Fruit fly (Drosophila melanogaster): ENCODE data around the gene myd.

myd gene

DNA sequence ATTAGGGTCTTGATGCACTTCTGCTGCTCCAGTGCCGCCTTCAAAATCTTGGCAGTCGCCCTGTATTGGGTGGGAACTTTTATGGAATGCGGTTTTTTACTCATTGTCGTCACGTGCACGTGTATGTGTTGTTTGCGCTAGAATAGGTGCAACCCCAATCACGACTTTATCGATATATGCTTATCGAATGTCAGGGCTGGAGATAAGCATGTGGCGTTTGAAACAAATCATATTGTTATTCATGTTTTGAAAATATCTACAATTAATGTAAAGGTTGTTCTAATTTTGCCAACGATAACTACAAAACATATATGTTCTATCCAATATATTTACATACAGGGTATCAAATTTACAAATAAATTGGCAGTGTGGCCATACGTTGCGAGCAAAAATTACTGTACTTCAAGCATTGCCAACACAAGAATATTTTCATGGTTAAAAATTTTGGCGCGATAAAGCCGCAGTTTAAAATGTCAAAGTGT lies 18.3 kb upstream of the myd start, which contains the start of the genes CG42359 and Nsun5 (continued):
- TF ChIP-seq CG34376 (GFP tag; optimal IDR thresholded peaks at IDR 0.05) (peak; percentile 80), vvl (GFP tag; IDR thresholded peaks at IDR 0.05) (peak; percentile 96), Med (GFP tag) (peak; percentile 99), gro (GFP tag; optimal IDR thresholded peaks at IDR 0.05) (peak; percentile 92), Nf-YC (tag; optimal IDR thresholded peaks at IDR 0.05) (peak; percentile 82), al (GFP tag; IDR thresholded peaks at IDR 0.05) (peak; percentile 87), CG3281 (GFP tag; optimal IDR thresholded peaks at IDR 0.05) (peak; percentile 84), CG7372 (GFP tag; IDR thresholded peaks at IDR 0.05) (peak; percentile 86), CG42726 (GFP tag; IDR thresholded peaks at IDR 0.05; ENCODE audit: partially characterized antibody) (peak; percentile 76), CG6791 (GFP tag; IDR thresholded peaks at IDR 0.05; ENCODE audit: partially characterized antibody) (peak; percentile 86), CHES-1-like (GFP tag; optimal IDR thresholded peaks at IDR 0.05) (peak; percentile 94), CG5245 (GFP tag; optimal IDR thresholded peaks at IDR 0.05) (peak; percentile 79), Hr51 (GFP tag; optimal IDR thresholded peaks at IDR 0.05) (peak; percentile 84 to 87), CG7928 (GFP tag; optimal IDR thresholded peaks at IDR 0.05) (peak; percentile 98), HLHmδ (GFP tag; optimal IDR thresholded peaks at IDR 0.05) (peak; percentile 5), CrebB (tag; optimal IDR thresholded peaks at IDR 0.05) (peak; percentile 88), chn (GFP tag; optimal IDR thresholded peaks at IDR 0.05) (peak; percentile 94), her (GFP tag; optimal IDR thresholded peaks at IDR 0.05) (peak; percentile 89), D19A (tag; optimal IDR thresholded peaks at IDR 0.05) (peak; percentile 81), Pdp1 (GFP tag; optimal IDR thresholded peaks at IDR 0.05) (peak; percentile 91 to 94), Lhr (GFP tag; optimal IDR thresholded peaks at IDR 0.05) (peak; percentile 88), Dp (GFP tag; optimal IDR thresholded peaks at IDR 0.05) (peak; percentile 95), B-H1 (GFP tag; IDR thresholded peaks at IDR 0.05) (peak; percentile 85), Adf1 (GFP tag; IDR thresholded peaks at IDR 0.05) (peak; percentile 33; the same call in 1 of the 2 replicates), exex (tag; optimal IDR thresholded peaks at IDR 0.05) (peak; percentile 73), CG10654 (GFP tag; optimal IDR thresholded peaks at IDR 0.05) (peak; percentile 92), Ets65A (GFP tag) (peak; percentile 99), repo (GFP tag; optimal IDR thresholded peaks at IDR 0.05) (peak; percentile 81), p53 (GFP tag; optimal IDR thresholded peaks at IDR 0.05) (peak; percentile 83), Chrac-16 (GFP tag; optimal IDR thresholded peaks at IDR 0.05) (peak; percentile 92), maf-S (GFP tag; optimal IDR thresholded peaks at IDR 0.05) (peak; percentile 80), Hr39 (optimal IDR thresholded peaks at IDR 0.05) (no peak), Jarid2 (GFP tag; optimal IDR thresholded peaks at IDR 0.05) (peak; percentile 33), CG9876 (GFP tag; optimal IDR thresholded peaks at IDR 0.05) (peak; percentile 87), Neu2 (GFP tag; optimal IDR thresholded peaks at IDR 0.05; ENCODE audit: borderline replicate concordance) (peak; percentile 70), Dip3 (GFP tag; optimal IDR thresholded peaks at IDR 0.05) (peak; percentile 84), zfh2 (GFP tag; optimal IDR thresholded peaks at IDR 0.05) (peak; percentile 92), CG17829 (tag; optimal IDR thresholded peaks at IDR 0.05) (peak; percentile 94), CG10543 (GFP tag; optimal IDR thresholded peaks at IDR 0.05) (peak; percentile 92), CG17612 (GFP tag; IDR thresholded peaks at IDR 0.05) (peak; percentile 83), CG32532 (GFP tag; IDR thresholded peaks at IDR 0.05) (peak; percentile 92), CG31388 (GFP tag; optimal IDR thresholded peaks at IDR 0.05) (peak; percentile 63), sna (GFP tag; IDR thresholded peaks at IDR 0.05; ENCODE audit: partially characterized antibody) (peak; percentile 96), CG2678 (tag; optimal IDR thresholded peaks at IDR 0.05) (peak; percentile 89), CG12942 (GFP tag; optimal IDR thresholded peaks at IDR 0.05) (peak; percentile 92), CG16863 (GFP tag; optimal IDR thresholded peaks at IDR 0.05) (peak; percentile 86), toy (GFP tag; IDR thresholded peaks at IDR 0.05) (peak; percentile 48; the same call in 1 of the 2 replicates), CG18599 (GFP tag; optimal IDR thresholded peaks at IDR 0.05) (peak; percentile 89), CTCF (GFP tag; optimal IDR thresholded peaks at IDR 0.05) (peak; percentile 60), CG1647 (GFP tag; optimal IDR thresholded peaks at IDR 0.05) (peak; percentile 90), Deaf1 (tag; optimal IDR thresholded peaks at IDR 0.05) (peak; percentile 62)
